Worm (Caenorhabditis elegans) whole organism, midembryonic: ENCODE results near the gene R01H2.1.

ENCODE experiments used
- T22C8.4 ChIP-seq: fragments of 200-800 bp; sonication (Bioruptor generic); IDR thresholded peaks from 2 replicates; pipeline ENCODE4 v1.3.6; 2022; ENCODE audit warnings: missing genetic modification characterization, missing compliant biosample characterization
- cog-1 ChIP-seq: sonication (generic microtip); optimal IDR thresholded peaks from 2 replicates; lab custom pipeline; 2016; ENCODE audit warnings: missing genetic modification characterization, missing compliant biosample characterization
- flt-1 ChIP-seq: fragments of 200-800 bp; sonication (Bioruptor generic); IDR thresholded peaks from 2 replicates; pipeline ENCODE4 v1.3.6; 2022; ENCODE audit warnings: missing genetic modification characterization, missing compliant biosample characterization
- klf-2 ChIP-seq: fragments of 200-800 bp; sonication (Bioruptor generic); conservative IDR thresholded peaks from 2 replicates; pipeline ENCODE4 v1.3.6; 2022; ENCODE audit warnings: missing genetic modification reagents, missing genetic modification characterization, missing compliant biosample characterization
- med-1 ChIP-seq: sonication (generic microtip); optimal IDR thresholded peaks from 2 replicates; lab custom pipeline; 2017; ENCODE audit warnings: missing genetic modification characterization, mild to moderate bottlenecking, missing compliant biosample characterization, antibody characterized with exemption, missing genetic modification reagents; ENCODE audit not compliant: insufficient read depth
- ref-1 ChIP-seq: fragments of 200-800 bp; sonication (Bioruptor generic); conservative IDR thresholded peaks from 2 replicates; pipeline ENCODE4 v1.3.6; 2022; ENCODE audit warnings: missing genetic modification reagents, missing genetic modification characterization, missing compliant biosample characterization
- tab-1 ChIP-seq: fragments of 200-800 bp; sonication (Bioruptor generic); IDR thresholded peaks from 2 replicates; pipeline ENCODE4 v1.3.6; 2022; ENCODE audit warnings: missing genetic modification characterization, missing compliant biosample characterization
- ztf-23 ChIP-seq: fragments of 200-800 bp; sonication (Bioruptor generic); IDR thresholded peaks from 2 replicates; pipeline ENCODE4 v1.3.6; 2022; ENCODE audit warnings: missing genetic modification reagents, missing genetic modification characterization, missing compliant biosample characterization
- ztf-29 ChIP-seq: fragments of 200-800 bp; sonication (Bioruptor generic); IDR thresholded peaks from 2 replicates; pipeline ENCODE4 v1.3.6; 2022; ENCODE audit warnings: missing genetic modification reagents, missing genetic modification characterization, missing compliant biosample characterization

R01H2.1 gene

ce11 chrIII:7072452-7072851, 9.8 kb downstream of the R01H2.1 start, which contains the start of gene lin-37:
TSS of gene lin-37 (minus strand) at chrIII:7072552.
- TF ChIP-seq ztf-29 (GFP tag; lab: Robert Waterston, UW) (no peak), cog-1 (tag; lab: Kevin White, UChicago) (no peak), ztf-23 (GFP tag; lab: Robert Waterston, UW) (no peak), flt-1 (GFP tag; lab: Robert Waterston, UW) (no peak), tab-1 (GFP tag; lab: Robert Waterston, UW) (no peak), klf-2 (GFP tag; lab: Robert Waterston, UW) (no peak), med-1 (GFP tag; lab: Kevin White, UChicago) (no peak), T22C8.4 (no peak), ref-1 (no peak)

DNA sequence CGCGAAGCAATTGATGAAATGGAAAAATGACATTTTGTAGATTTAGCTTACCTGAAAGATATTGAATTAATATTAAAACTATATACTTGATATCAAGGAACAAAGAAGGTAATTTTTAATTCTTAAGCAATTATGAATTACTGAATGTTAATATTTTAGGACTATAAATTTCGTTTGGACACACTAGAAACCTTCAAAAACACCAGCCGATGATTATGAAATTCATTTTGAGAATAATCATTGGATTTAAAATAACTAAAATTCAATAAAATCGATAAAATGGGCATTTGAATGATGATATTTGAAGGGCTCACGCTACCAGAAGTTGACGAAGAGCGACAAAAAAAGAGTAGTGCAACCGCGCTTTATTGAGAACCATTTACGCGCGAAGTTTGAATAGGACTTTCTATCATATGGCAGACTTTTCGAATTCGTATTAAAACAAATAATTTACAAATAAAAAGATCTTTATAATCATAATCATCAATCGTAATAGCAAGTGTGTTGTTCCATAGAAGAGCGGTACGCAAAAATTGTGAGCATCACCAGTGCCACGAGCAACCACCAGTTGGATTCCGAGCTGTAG, 11.2 kb downstream of the R01H2.1 start, which contains the start of gene ZK418.5:
ZK418.5 (minus strand) TSS at position 51 of the 586 bp plus-strand sequence.
- no peak for TF ChIP-seq ztf-23 (GFP tag; lab: Robert Waterston, UW)
- TF ChIP-seq med-1 (GFP tag; lab: Kevin White, UChicago), result no peak
- no peak for TF ChIP-seq klf-2 (GFP tag; lab: Robert Waterston, UW)
- TF ChIP-seq flt-1 (GFP tag; lab: Robert Waterston, UW), result no peak
- TF ChIP-seq ztf-29 (GFP tag; lab: Robert Waterston, UW), result no peak

ce11 chrIII:7076386-7076785, 13.7 kb downstream of the R01H2.1 start, which contains the start of gene ZK418.13:
TSS of gene ZK418.13 (minus strand) at chrIII:7076486.
- TF ChIP-seq klf-2 (GFP tag; lab: Robert Waterston, UW) (no peak), flt-1 (GFP tag; lab: Robert Waterston, UW) (no peak), ref-1 (no peak), tab-1 (GFP tag; lab: Robert Waterston, UW) (no peak), cog-1 (tag; lab: Kevin White, UChicago) (no peak), T22C8.4 (no peak), ztf-23 (GFP tag; lab: Robert Waterston, UW) (no peak), ztf-29 (GFP tag; lab: Robert Waterston, UW) (no peak), med-1 (GFP tag; lab: Kevin White, UChicago) (no peak)

DNA sequence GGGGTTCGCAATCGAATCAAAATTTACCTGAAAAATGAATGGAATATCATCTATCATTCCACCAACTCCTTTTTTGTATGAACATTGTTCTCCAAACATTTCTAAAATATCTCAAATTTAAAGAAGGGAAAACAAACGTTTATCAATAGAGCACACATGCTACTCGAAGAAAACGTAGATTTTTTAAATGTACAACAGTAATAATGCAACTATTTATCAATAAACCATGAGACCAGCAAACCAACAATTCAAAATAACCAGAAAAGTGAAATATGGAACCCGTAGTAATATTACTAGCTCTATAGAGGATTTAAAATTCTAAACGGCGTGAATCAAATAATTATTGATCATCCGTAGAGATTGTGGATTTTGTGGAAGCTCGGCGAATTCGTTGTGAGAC, 16.1 kb downstream of the R01H2.1 start, which contains the start of gene ZK418.6:
ZK418.6 (minus strand) TSS at position 101 of the 400 bp plus-strand sequence.
- TF ChIP-seq med-1 (GFP tag; lab: Kevin White, UChicago), result no peak
- no peak for TF ChIP-seq cog-1 (tag; lab: Kevin White, UChicago)
- no peak for TF ChIP-seq tab-1 (GFP tag; lab: Robert Waterston, UW)
- no peak for TF ChIP-seq ztf-29 (GFP tag; lab: Robert Waterston, UW)
- TF ChIP-seq klf-2 (GFP tag; lab: Robert Waterston, UW), result no peak
- no peak for TF ChIP-seq ref-1
- no peak for TF ChIP-seq T22C8.4
- no peak for TF ChIP-seq flt-1 (GFP tag; lab: Robert Waterston, UW)
- no peak for TF ChIP-seq ztf-23 (GFP tag; lab: Robert Waterston, UW)

- TF ChIP-seq ztf-23 (GFP tag; lab: Robert Waterston, UW) (no peak), klf-2 (GFP tag; lab: Robert Waterston, UW) (no peak), med-1 (GFP tag; lab: Kevin White, UChicago) (no peak), ref-1 (no peak), cog-1 (tag; lab: Kevin White, UChicago) (no peak), flt-1 (GFP tag; lab: Robert Waterston, UW) (no peak), T22C8.4 (no peak), tab-1 (GFP tag; lab: Robert Waterston, UW) (no peak), ztf-29 (GFP tag; lab: Robert Waterston, UW) (no peak)
Observed at ce11 chrIII:7080689-7081088, 18.0 kb downstream of the R01H2.1 start, which contains the start of gene ZK418.7. TSS of gene ZK418.7 (minus strand) at chrIII:7080789.

- TF ChIP-seq T22C8.4, result no peak
- TF ChIP-seq ref-1, result no peak
- no peak for TF ChIP-seq ztf-23 (GFP tag; lab: Robert Waterston, UW)
- no peak for TF ChIP-seq cog-1 (tag; lab: Kevin White, UChicago)
- no peak for TF ChIP-seq med-1 (GFP tag; lab: Kevin White, UChicago)
- no peak for TF ChIP-seq tab-1 (GFP tag; lab: Robert Waterston, UW)
- no peak for TF ChIP-seq ztf-29 (GFP tag; lab: Robert Waterston, UW)
- no peak for TF ChIP-seq klf-2 (GFP tag; lab: Robert Waterston, UW)
- TF ChIP-seq flt-1 (GFP tag; lab: Robert Waterston, UW), result no peak
Observed at ce11 chrIII:7081488-7081887, 18.8 kb downstream of the R01H2.1 start.

- TF ChIP-seq ztf-29 (GFP tag; lab: Robert Waterston, UW) (no peak), cog-1 (tag; lab: Kevin White, UChicago) (no peak)
Observed at ce11 chrIII:7083106-7083505, 20.4 kb downstream of the R01H2.1 start.

- TF ChIP-seq klf-2 (GFP tag; lab: Robert Waterston, UW) (no peak), ztf-29 (GFP tag; lab: Robert Waterston, UW) (no peak), tab-1 (GFP tag; lab: Robert Waterston, UW) (no peak), med-1 (GFP tag; lab: Kevin White, UChicago) (no peak), ref-1 (no peak), flt-1 (GFP tag; lab: Robert Waterston, UW) (no peak), T22C8.4 (no peak), ztf-23 (GFP tag; lab: Robert Waterston, UW) (no peak), cog-1 (tag; lab: Kevin White, UChicago) (no peak)
Observed at ce11 chrIII:7084908-7085307, 22.2 kb downstream of the R01H2.1 start, which contains the start of gene tofu-7. TSS of gene tofu-7 (minus strand) at chrIII:7085018.

DNA sequence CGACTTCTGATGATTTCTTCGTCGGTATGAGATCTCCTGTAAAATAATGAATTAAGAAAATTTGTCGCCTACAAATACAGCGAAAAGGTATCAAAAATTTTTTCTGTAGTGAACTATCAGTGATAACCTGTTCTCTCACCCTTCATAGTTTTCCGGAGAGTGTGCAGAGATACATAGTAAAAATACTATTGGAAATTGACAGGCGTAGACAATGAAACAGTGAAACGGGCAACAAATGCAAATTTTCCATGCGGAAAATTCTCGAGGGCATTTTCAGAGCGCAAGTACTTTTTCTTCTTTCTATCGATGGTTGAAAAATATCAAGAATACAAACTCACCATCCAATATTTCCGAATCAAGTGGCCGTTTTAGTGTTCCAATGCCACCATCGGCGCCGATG, 24.5 kb downstream of the R01H2.1 start:
- TF ChIP-seq T22C8.4 (no peak), klf-2 (GFP tag; lab: Robert Waterston, UW) (no peak), ztf-29 (GFP tag; lab: Robert Waterston, UW) (no peak), ref-1 (no peak)
